Fruit fly (Drosophila melanogaster) whole organism, embryonic: ENCODE results near the gene SNRPG.

ENCODE experiments used
- Atf6 ChIP-seq: fragments of 200-800 bp; sonication (Bioruptor generic); IDR thresholded peaks from 2 replicates; pipeline ENCODE4 v1.3.6; 2022; ENCODE audit warnings: missing biosample characterization, missing genetic modification characterization
- Awh ChIP-seq: fragments of 200-800 bp; sonication (Bioruptor generic); IDR thresholded peaks from 2 replicates; pipeline ENCODE4, ENCODE4 v1.3.6; 2022; ENCODE audit warnings: missing biosample characterization, missing genetic modification characterization
- B-H1 ChIP-seq: fragments of 200-800 bp; sonication (Bioruptor generic); IDR thresholded peaks from 3 replicates; pipeline ENCODE4 v1.3.6; 2022; ENCODE audit warnings: missing biosample characterization, missing genetic modification characterization
- CG10462 ChIP-seq: fragments of 200-800 bp; sonication (Bioruptor generic); optimal IDR thresholded peaks from 2 replicates; lab custom pipeline; 2016; ENCODE audit warnings: missing biosample characterization, missing genetic modification characterization
- CG10654 ChIP-seq: fragments of 200-800 bp; sonication (Bioruptor generic); optimal IDR thresholded peaks from 2 replicates; lab custom pipeline; 2016; ENCODE audit warnings: missing biosample characterization, missing genetic modification characterization
- CG11723 ChIP-seq: fragments of 200-800 bp; sonication (Bioruptor generic); optimal IDR thresholded peaks from 2 replicates; lab custom pipeline; 2017; ENCODE audit warnings: missing biosample characterization, mild to moderate bottlenecking, missing genetic modification characterization
- CG12219 ChIP-seq: fragments of 200-800 bp; sonication (Bioruptor generic); optimal IDR thresholded peaks from 3 replicates; lab custom pipeline; 2018; ENCODE audit warnings: missing biosample characterization, mild to moderate bottlenecking, missing genetic modification characterization
- CG12391 ChIP-seq: fragments of 200-800 bp; sonication (Bioruptor generic); optimal IDR thresholded peaks from 3 replicates; lab custom pipeline; 2018; ENCODE audit warnings: missing biosample characterization, mild to moderate bottlenecking, missing genetic modification characterization, moderate library complexity
- CG12942 ChIP-seq: fragments of 200-800 bp; sonication (Bioruptor generic); optimal IDR thresholded peaks from 3 replicates; lab custom pipeline; 2016; ENCODE audit warnings: missing biosample characterization, missing genetic modification characterization
- CG14860 ChIP-seq: fragments of 200-800 bp; sonication (Bioruptor generic); IDR thresholded peaks from 3 replicates; pipeline ENCODE4 v1.3.6; 2022; ENCODE audit warnings: missing biosample characterization, missing genetic modification characterization; ENCODE audit not compliant: partially characterized antibody
- CG1603 ChIP-seq: fragments of 200-800 bp; sonication (Bioruptor generic); optimal IDR thresholded peaks from 2 replicates; lab custom pipeline; 2019; ENCODE audit warnings: missing biosample characterization, mild to moderate bottlenecking, missing genetic modification characterization, moderate library complexity
- CG16813 ChIP-seq: fragments of 200-800 bp; sonication (Bioruptor generic); IDR thresholded peaks from 3 replicates; pipeline ENCODE4 v1.3.6; 2022; ENCODE audit warnings: missing biosample characterization, missing genetic modification characterization; ENCODE audit not compliant: partially characterized antibody
- CG17186 ChIP-seq: fragments of 200-800 bp; sonication (Bioruptor generic); optimal IDR thresholded peaks from 3 replicates; lab custom pipeline; 2017; ENCODE audit warnings: missing biosample characterization, missing genetic modification reagents, missing genetic modification characterization
- CG17568 ChIP-seq: fragments of 200-800 bp; sonication (Bioruptor generic); optimal IDR thresholded peaks from 2 replicates; lab custom pipeline; 2018; ENCODE audit warnings: missing biosample characterization, mild to moderate bottlenecking, missing genetic modification characterization, moderate library complexity
- CG2712 ChIP-seq: fragments of 200-800 bp; optimal IDR thresholded peaks from 3 replicates; lab custom pipeline; 2019; ENCODE audit warnings: missing biosample characterization, mild to moderate bottlenecking, missing genetic modification characterization, moderate library complexity
- CG2875 ChIP-seq: fragments of 200-800 bp; sonication (Bioruptor generic); optimal IDR thresholded peaks from 2 replicates; lab custom pipeline; 2017; ENCODE audit warnings: missing biosample characterization, mild to moderate bottlenecking, missing genetic modification characterization, missing genetic modification reagents
- CG30403 ChIP-seq: fragments of 200-800 bp; sonication (Bioruptor generic); optimal IDR thresholded peaks from 3 replicates; lab custom pipeline; 2016; ENCODE audit warnings: missing biosample characterization, missing genetic modification characterization
- CG7556 ChIP-seq: fragments of 200-800 bp; sonication (Bioruptor generic); optimal IDR thresholded peaks from 2 replicates; lab custom pipeline; 2017; ENCODE audit warnings: missing biosample characterization, mild to moderate bottlenecking, missing genetic modification characterization
- CG8944 ChIP-seq: fragments of 200-800 bp; sonication (Bioruptor generic); optimal IDR thresholded peaks from 3 replicates; lab custom pipeline; 2016; ENCODE audit warnings: missing biosample characterization, missing genetic modification characterization
- Dek ChIP-seq: fragments of 200-800 bp; sonication (Bioruptor generic); optimal IDR thresholded peaks from 3 replicates; lab custom pipeline; 2019; ENCODE audit warnings: missing biosample characterization, mild to moderate bottlenecking, missing genetic modification characterization, moderate library complexity
- Dll ChIP-seq: fragments of 200-800 bp; sonication (Bioruptor generic); IDR thresholded peaks from 4 replicates; pipeline ENCODE4 v1.3.6; 2022; ENCODE audit warnings: missing biosample characterization, missing genetic modification characterization; ENCODE audit not compliant: partially characterized antibody
- Ets65A ChIP-seq: fragments of 200-800 bp; sonication (Bioruptor generic); peaks from one replicate; lab custom pipeline; 2016; ENCODE audit warnings: missing biosample characterization, missing genetic modification characterization
- Fer1 ChIP-seq: fragments of 200-800 bp; sonication (Bioruptor generic); optimal IDR thresholded peaks from 2 replicates; lab custom pipeline; 2017; ENCODE audit warnings: missing biosample characterization, mild to moderate bottlenecking, missing genetic modification characterization
- HLH3B ChIP-seq: fragments of 200-800 bp; sonication (Bioruptor generic); IDR thresholded peaks from 2 replicates; pipeline ENCODE4 v1.3.6; 2022; ENCODE audit warnings: missing biosample characterization, missing genetic modification characterization
- HLH4C ChIP-seq: fragments of 200-800 bp; sonication (Bioruptor generic); IDR thresholded peaks from 3 replicates; pipeline ENCODE4 v1.3.6; 2022; ENCODE audit warnings: missing biosample characterization, missing genetic modification characterization; ENCODE audit not compliant: partially characterized antibody
- Jarid2 ChIP-seq: fragments of 200-800 bp; sonication (Bioruptor generic); optimal IDR thresholded peaks from 3 replicates; lab custom pipeline; 2017; ENCODE audit warnings: mild to moderate bottlenecking, missing biosample characterization, missing genetic modification reagents, missing genetic modification characterization
- Lim3 ChIP-seq: fragments of 200-800 bp; sonication (Bioruptor generic); IDR thresholded peaks from 2 replicates; pipeline ENCODE4 v1.3.6; 2022; ENCODE audit warnings: missing biosample characterization, missing genetic modification characterization
- Mad ChIP-seq: fragments of 200-800 bp; sonication (Bioruptor generic); optimal IDR thresholded peaks from 2 replicates; lab custom pipeline; 2016; ENCODE audit warnings: missing biosample characterization, missing genetic modification characterization
- NC2β ChIP-seq: fragments of 200-800 bp; sonication (Bioruptor generic); optimal IDR thresholded peaks from 2 replicates; lab custom pipeline; 2016; ENCODE audit warnings: missing biosample characterization, missing genetic modification characterization
- Neu2 ChIP-seq: fragments of 200-800 bp; sonication (Bioruptor generic); optimal IDR thresholded peaks from 3 replicates; lab custom pipeline; 2016; ENCODE audit warnings: missing biosample characterization, missing genetic modification characterization, borderline replicate concordance
- Sox100B ChIP-seq: fragments of 200-800 bp; sonication (Bioruptor generic); optimal IDR thresholded peaks from 3 replicates; lab custom pipeline; 2018; ENCODE audit warnings: missing biosample characterization, mild to moderate bottlenecking, missing genetic modification characterization
- Trl ChIP-seq, 3 experiments: fragments of >200 bp in 2 of 3; fragments of 200-800 bp in 1 of 3; sonication (Bioruptor generic) in 1 of 3; optimal IDR thresholded peaks; 2 replicates in 1 of 3; 3 replicates in 2 of 3; lab custom pipeline; 2016 to 2017; ENCODE audit warnings: missing biosample characterization in 1 of 3, missing genetic modification characterization in 1 of 3
- Xrp1 ChIP-seq: fragments of 200-800 bp; sonication (Bioruptor generic); IDR thresholded peaks from 2 replicates; pipeline ENCODE4 v1.3.6; 2022; ENCODE audit warnings: missing biosample characterization, missing genetic modification characterization
- corto ChIP-seq: fragments of 200-800 bp; sonication (Bioruptor generic); optimal IDR thresholded peaks from 2 replicates; lab custom pipeline; 2016; ENCODE audit warnings: missing biosample characterization, mild to moderate bottlenecking, missing genetic modification characterization, moderate library complexity
- dmrt99B ChIP-seq: fragments of 200-800 bp; sonication (Bioruptor generic); optimal IDR thresholded peaks from 2 replicates; lab custom pipeline; 2018; ENCODE audit warnings: missing biosample characterization, mild to moderate bottlenecking, missing genetic modification characterization, moderate library complexity
- ewg ChIP-seq: fragments of 200-800 bp; sonication (Bioruptor generic); optimal IDR thresholded peaks from 3 replicates; lab custom pipeline; 2017; ENCODE audit warnings: mild to moderate bottlenecking, missing biosample characterization, missing genetic modification reagents, missing genetic modification characterization
- fd64A ChIP-seq: fragments of 200-800 bp; sonication (Bioruptor generic); optimal IDR thresholded peaks from 3 replicates; lab custom pipeline; 2018; ENCODE audit warnings: missing biosample characterization, mild to moderate bottlenecking, missing genetic modification characterization
- gcm ChIP-seq: fragments of 200-800 bp; sonication (Bioruptor generic); optimal IDR thresholded peaks from 2 replicates; lab custom pipeline; 2019; ENCODE audit warnings: missing biosample characterization, mild to moderate bottlenecking, missing genetic modification characterization, moderate library complexity
- gfzf ChIP-seq: fragments of 200-800 bp; sonication (Bioruptor generic); optimal IDR thresholded peaks from 2 replicates; lab custom pipeline; 2016; ENCODE audit warnings: missing biosample characterization, mild to moderate bottlenecking, missing genetic modification characterization, moderate library complexity
- gsb-n ChIP-seq: fragments of 200-800 bp; sonication (Bioruptor generic); optimal IDR thresholded peaks from 3 replicates; lab custom pipeline; 2018; ENCODE audit warnings: missing biosample characterization, mild to moderate bottlenecking, missing genetic modification characterization
- hbn ChIP-seq: fragments of 200-800 bp; sonication (Bioruptor generic); IDR thresholded peaks from 2 replicates; pipeline ENCODE4 v1.3.6; 2022; ENCODE audit warnings: missing biosample characterization, missing genetic modification characterization; ENCODE audit not compliant: partially characterized antibody
- jing ChIP-seq: fragments of 200-800 bp; sonication (Bioruptor generic); optimal IDR thresholded peaks from 2 replicates; lab custom pipeline; 2018; ENCODE audit warnings: missing biosample characterization, mild to moderate bottlenecking, missing genetic modification characterization
- kay ChIP-seq: fragments of 200-800 bp; sonication (Bioruptor generic); optimal IDR thresholded peaks from 2 replicates; lab custom pipeline; 2016; ENCODE audit warnings: missing biosample characterization, missing genetic modification characterization
- mam ChIP-seq: fragments of 200-800 bp; sonication (Bioruptor generic); optimal IDR thresholded peaks from 3 replicates; lab custom pipeline; 2016; ENCODE audit warnings: missing biosample characterization, missing genetic modification characterization
- nom ChIP-seq: fragments of 200-800 bp; sonication (Bioruptor generic); optimal IDR thresholded peaks from 2 replicates; lab custom pipeline; 2017; ENCODE audit warnings: missing biosample characterization, missing genetic modification characterization, mild to moderate bottlenecking, moderate library complexity, missing genetic modification reagents
- peb ChIP-seq: fragments of 200-800 bp; sonication (Bioruptor generic); IDR thresholded peaks from 2 replicates; pipeline ENCODE4 v1.3.6; 2022; ENCODE audit warnings: missing biosample characterization, missing genetic modification characterization
- slou ChIP-seq: fragments of 200-800 bp; sonication (Bioruptor generic); optimal IDR thresholded peaks from 3 replicates; lab custom pipeline; 2016; ENCODE audit warnings: missing biosample characterization, missing genetic modification characterization
- stc ChIP-seq: fragments of 200-800 bp; sonication (Bioruptor generic); IDR thresholded peaks from 2 replicates; pipeline ENCODE4 v1.3.6; 2022; ENCODE audit warnings: missing biosample characterization, missing genetic modification characterization
- zen2 ChIP-seq: fragments of 200-800 bp; sonication (Bioruptor generic); IDR thresholded peaks from 3 replicates; pipeline ENCODE4 v1.3.6; 2022; ENCODE audit warnings: missing biosample characterization, missing genetic modification characterization; ENCODE audit not compliant: partially characterized antibody

Gene SNRPG

dm6 chrX:16637106-16637590 lies 3.1 kb downstream of the SNRPG start, which contains the start of gene Rok (continued):
- TF ChIP-seq Fer1 (GFP tag; lab: Kevin White, UChicago) (peak; percentile 7), CG17186 (GFP tag; lab: Kevin White, UChicago) (peak; percentile 46), CG11723 (GFP tag; lab: Kevin White, UChicago) (no peak), CG10462 (GFP tag; lab: Kevin White, UChicago) (no peak), CG12219 (GFP tag; lab: Kevin White, UChicago) (no peak), Ets65A (GFP tag; lab: Kevin White, UChicago) (peak; percentile 49), CG30403 (GFP tag; lab: Kevin White, UChicago) (no peak), peb (GFP tag; lab: Robert Waterston, UW) (no peak), B-H1 (GFP tag; lab: Robert Waterston, UW) (no peak), jing (no peak), CG16813 (GFP tag; lab: Robert Waterston, UW) (peak; percentile 85), corto (GFP tag; lab: Kevin White, UChicago) (no peak), Atf6 (GFP tag; lab: Robert Waterston, UW) (no peak), Sox100B (GFP tag; lab: Kevin White, UChicago) (no peak), Xrp1 (GFP tag; lab: Robert Waterston, UW) (no peak), CG7556 (GFP tag; lab: Kevin White, UChicago) (no peak), HLH3B (no peak), gcm (GFP tag; lab: Kevin White, UChicago) (no peak), CG2712 (tag; lab: Kevin White, UChicago) (no peak), gsb-n (tag; lab: Kevin White, UChicago) (no peak), Jarid2 (GFP tag; lab: Kevin White, UChicago) (no peak), zen2 (GFP tag; lab: Robert Waterston, UW) (peak; percentile 61; the same call in 2 of the 3 replicates), hbn (GFP tag; lab: Robert Waterston, UW) (peak; percentile 69), Dll (GFP tag; lab: Robert Waterston, UW) (peak; percentile 77), Lim3 (GFP tag; lab: Robert Waterston, UW) (no peak), ewg (GFP tag; lab: Kevin White, UChicago) (peak; percentile 15), CG17568 (GFP tag; lab: Kevin White, UChicago) (no peak), kay (GFP tag; lab: Kevin White, UChicago) (no peak), Trl (optimal IDR thresholded peaks at IDR 0.05; lab: Kevin White, UChicago) (no peak), Trl (GFP tag; optimal IDR thresholded peaks at IDR 0.05; lab: Kevin White, UChicago) (no peak), CG12942 (GFP tag; lab: Kevin White, UChicago) (no peak), nom (GFP tag; lab: Kevin White, UChicago) (peak; percentile 11), stc (peak; percentile 17; the same call in 1 of the 2 replicates), CG14860 (GFP tag; lab: Robert Waterston, UW) (peak; percentile 79), mam (GFP tag; lab: Kevin White, UChicago) (peak; percentile 18), CG1603 (tag; lab: Kevin White, UChicago) (peak; percentile 61), gfzf (GFP tag; lab: Kevin White, UChicago) (peak; percentile 40), dmrt99B (tag; lab: Kevin White, UChicago) (no peak), CG10654 (GFP tag; lab: Kevin White, UChicago) (no peak), Mad (GFP tag; lab: Kevin White, UChicago) (no peak), CG12391 (tag; lab: Kevin White, UChicago) (no peak), NC2β (GFP tag; lab: Kevin White, UChicago) (no peak), slou (GFP tag; lab: Kevin White, UChicago) (no peak), Neu2 (peak; percentile 96), CG2875 (GFP tag; lab: Kevin White, UChicago) (no peak), HLH4C (peak; percentile 79; the same call in 2 of the 3 replicates), Dek (tag; lab: Kevin White, UChicago) (no peak), CG8944 (GFP tag; lab: Kevin White, UChicago) (no peak), Awh (GFP tag; lab: Robert Waterston, UW) (no peak), fd64A (GFP tag; lab: Kevin White, UChicago) (no peak)
